Worm (Caenorhabditis elegans) whole organism, L1 larva: Measurements from ENCODE around the gene eak-3.

Source experiments
- C16A3.4 ChIP-seq: fragments of 150-350 bp; optimal IDR thresholded peaks from 2 replicates; lab custom pipeline; 2014; ENCODE audit warnings: missing biosample characterization, missing genetic modification characterization
- F16B12.6 ChIP-seq: fragments of 150-350 bp; optimal IDR thresholded peaks from 2 replicates; lab custom pipeline; 2014; ENCODE audit warnings: missing biosample characterization, missing genetic modification characterization
- alr-1 ChIP-seq: fragments of 200-800 bp; sonication (Bioruptor generic); optimal IDR thresholded peaks from 2 replicates; lab custom pipeline; 2018; ENCODE audit warnings: borderline replicate concordance, mild to moderate bottlenecking, missing genetic modification characterization, missing compliant biosample characterization
- aly-2 ChIP-seq: fragments of 150-350 bp; optimal IDR thresholded peaks from 2 replicates; lab custom pipeline; 2014; ENCODE audit warnings: missing biosample characterization, missing genetic modification characterization
- blmp-1 ChIP-seq: fragments of 150-350 bp; optimal IDR thresholded peaks from 2 replicates; lab custom pipeline; 2014; ENCODE audit warnings: missing biosample characterization, missing genetic modification characterization
- ceh-82 ChIP-seq, 3 experiments: fragments of 150-350 bp in 1 of 3; sonication (generic microtip) in 2 of 3; optimal IDR thresholded peaks; 2 replicates each; lab custom pipeline; 2014 to 2017; ENCODE audit warnings: missing biosample characterization in 3 of 3, missing genetic modification characterization in 3 of 3
- dpl-1 ChIP-seq, 3 experiments: fragments of 150-350 bp in 2 of 3; sonication (generic microtip) in 1 of 3; optimal IDR thresholded peaks; 2 replicates each; lab custom pipeline; 2014 to 2017; ENCODE audit warnings: missing biosample characterization in 3 of 3, missing genetic modification characterization in 3 of 3, missing genetic modification reagents in 3 of 3
- efl-1 ChIP-seq, 4 experiments: fragments of 150-350 bp; optimal IDR thresholded peaks in 3 of 4; peaks in 1 of 4; 1 replicate in 1 of 4; 2 replicates in 3 of 4; lab custom pipeline; 2014; ENCODE audit warnings: missing biosample characterization in 2 of 4, missing genetic modification characterization in 2 of 4, missing genetic modification reagents in 2 of 4
- efl-3 ChIP-seq: fragments of 200-800 bp; sonication (Bioruptor generic); optimal IDR thresholded peaks from 2 replicates; lab custom pipeline; 2018; ENCODE audit warnings: mild to moderate bottlenecking, missing genetic modification characterization, missing compliant biosample characterization
- elt-2 ChIP-seq: sonication (generic microtip); optimal IDR thresholded peaks from 2 replicates; lab custom pipeline; 2016; ENCODE audit warnings: missing genetic modification characterization, mild to moderate bottlenecking, inconsistent platforms, missing compliant biosample characterization, missing genetic modification reagents
- fkh-10 ChIP-seq: sonication (generic microtip); optimal IDR thresholded peaks from 2 replicates; lab custom pipeline; 2017; ENCODE audit warnings: missing biosample characterization, missing genetic modification reagents, missing genetic modification characterization
- fkh-4 ChIP-seq: sonication (generic microtip); optimal IDR thresholded peaks from 2 replicates; lab custom pipeline; 2016; ENCODE audit warnings: missing compliant biosample characterization, missing genetic modification characterization, borderline replicate concordance
- grh-1 ChIP-seq: fragments of 200-800 bp; sonication (Bioruptor generic); IDR thresholded peaks from 2 replicates; pipeline ENCODE4 v1.3.6; 2022; ENCODE audit warnings: missing genetic modification reagents, missing genetic modification characterization, missing compliant biosample characterization
- hlh-17 ChIP-seq: fragments of 200-800 bp; sonication (Bioruptor generic); optimal IDR thresholded peaks from 2 replicates; lab custom pipeline; 2018; ENCODE audit warnings: missing genetic modification characterization, mild to moderate bottlenecking, missing compliant biosample characterization, moderate library complexity, borderline replicate concordance
- isw-1 ChIP-seq: fragments of 200-800 bp; sonication (Bioruptor generic); IDR thresholded peaks from 2 replicates; pipeline ENCODE4 v1.3.6; 2022; ENCODE audit warnings: missing genetic modification characterization, missing compliant biosample characterization
- jun-1 ChIP-seq: fragments of 150-350 bp; optimal IDR thresholded peaks from 2 replicates; lab custom pipeline; 2014; ENCODE audit warnings: missing biosample characterization, missing genetic modification reagents, missing genetic modification characterization
- lin-13 ChIP-seq: fragments of 150-350 bp; optimal IDR thresholded peaks from 2 replicates; lab custom pipeline; 2014; ENCODE audit warnings: missing biosample characterization, missing genetic modification reagents, missing genetic modification characterization
- lin-14 ChIP-seq: fragments of 200-800 bp; sonication (Bioruptor generic); optimal IDR thresholded peaks from 2 replicates; lab custom pipeline; 2018; ENCODE audit warnings: mild to moderate bottlenecking, missing genetic modification characterization, moderate library complexity, missing compliant biosample characterization
- lin-15B ChIP-seq: fragments of 150-350 bp; sonication (generic microtip); optimal IDR thresholded peaks from 3 replicates; lab custom pipeline; 2014; ENCODE audit warnings: missing biosample characterization, missing genetic modification characterization
- lin-35 ChIP-seq, 2 experiments: fragments of 150-350 bp; optimal IDR thresholded peaks; 2 replicates each; lab custom pipeline; 2014; ENCODE audit warnings: missing biosample characterization in 2 of 2, missing genetic modification characterization in 2 of 2, missing genetic modification reagents in 2 of 2
- lir-3 ChIP-seq: sonication (generic microtip); optimal IDR thresholded peaks from 2 replicates; lab custom pipeline; 2016; ENCODE audit warnings: mild to moderate bottlenecking, missing genetic modification characterization, moderate library complexity, missing compliant biosample characterization; ENCODE audit not compliant: poor library complexity
- lsy-2 ChIP-seq, 2 experiments: fragments of 150-350 bp; optimal IDR thresholded peaks; 2 replicates each; lab custom pipeline; 2014; ENCODE audit warnings: missing biosample characterization in 2 of 2, missing genetic modification characterization in 2 of 2
- mdl-1 ChIP-seq, 2 experiments: fragments of 150-350 bp; optimal IDR thresholded peaks; 2 replicates each; lab custom pipeline; 2014 to 2017; ENCODE audit warnings: missing biosample characterization in 2 of 2, missing genetic modification characterization in 2 of 2, inconsistent platforms in 1 of 2
- mef-2 ChIP-seq: fragments of 150-350 bp; optimal IDR thresholded peaks from 2 replicates; lab custom pipeline; 2014; ENCODE audit warnings: missing biosample characterization, missing genetic modification characterization
- mep-1 ChIP-seq: fragments of 150-350 bp; optimal IDR thresholded peaks from 2 replicates; lab custom pipeline; 2014; ENCODE audit warnings: missing biosample characterization, missing genetic modification characterization
- nhr-11 ChIP-seq: fragments of 150-350 bp; optimal IDR thresholded peaks from 2 replicates; lab custom pipeline; 2014; ENCODE audit warnings: missing biosample characterization, missing genetic modification characterization
- nhr-19 ChIP-seq: fragments of 200-800 bp; sonication (Bioruptor generic); conservative IDR thresholded peaks from 2 replicates; pipeline ENCODE4 v1.3.6; 2022; ENCODE audit warnings: missing genetic modification characterization, missing compliant biosample characterization
- nhr-20 ChIP-seq: sonication (generic microtip); optimal IDR thresholded peaks from 2 replicates; lab custom pipeline; 2016; ENCODE audit warnings: mild to moderate bottlenecking, missing genetic modification characterization, missing compliant biosample characterization
- nhr-237 ChIP-seq: fragments of 150-350 bp; optimal IDR thresholded peaks from 2 replicates; lab custom pipeline; 2014; ENCODE audit warnings: missing biosample characterization, missing genetic modification characterization
- nhr-47 ChIP-seq: sonication (generic microtip); optimal IDR thresholded peaks from 2 replicates; lab custom pipeline; 2016; ENCODE audit warnings: mild to moderate bottlenecking, missing genetic modification characterization, moderate library complexity, missing compliant biosample characterization
- nhr-76 ChIP-seq: sonication (generic microtip); optimal IDR thresholded peaks from 2 replicates; lab custom pipeline; 2017; ENCODE audit warnings: missing biosample characterization, missing genetic modification characterization
- nhr-85 ChIP-seq: sonication (generic microtip); peaks from one replicate; lab custom pipeline; 2016; ENCODE audit warnings: missing genetic modification characterization, inconsistent platforms, missing compliant biosample characterization
- nhr-90 ChIP-seq: sonication (generic microtip); optimal IDR thresholded peaks from 2 replicates; lab custom pipeline; 2016; ENCODE audit warnings: mild to moderate bottlenecking, missing genetic modification characterization, missing compliant biosample characterization; ENCODE audit not compliant: poor library complexity
- pax-3 ChIP-seq: fragments of 200-800 bp; sonication (Bioruptor generic); optimal IDR thresholded peaks from 2 replicates; lab custom pipeline; 2018; ENCODE audit warnings: mild to moderate bottlenecking, missing genetic modification characterization, moderate library complexity, missing compliant biosample characterization
- pqm-1 ChIP-seq: sonication (generic microtip); optimal IDR thresholded peaks from 3 replicates; lab custom pipeline; 2017; ENCODE audit warnings: missing biosample characterization, missing genetic modification characterization
- rnt-1 ChIP-seq: sonication (generic microtip); optimal IDR thresholded peaks from 2 replicates; lab custom pipeline; 2016; ENCODE audit warnings: mild to moderate bottlenecking, missing genetic modification characterization, moderate library complexity, missing compliant biosample characterization
- skn-1 ChIP-seq: fragments of 150-350 bp; optimal IDR thresholded peaks from 2 replicates; lab custom pipeline; 2014; ENCODE audit warnings: missing biosample characterization, missing genetic modification characterization
- snu-23 ChIP-seq: sonication (generic microtip); optimal IDR thresholded peaks from 2 replicates; lab custom pipeline; 2016; ENCODE audit warnings: missing genetic modification characterization, missing compliant biosample characterization
- sptf-1 ChIP-seq: fragments of 150-350 bp; optimal IDR thresholded peaks from 2 replicates; lab custom pipeline; 2014; ENCODE audit warnings: missing biosample characterization, missing genetic modification characterization
- swsn-7 ChIP-seq: sonication (generic microtip); optimal IDR thresholded peaks from 2 replicates; lab custom pipeline; 2016; ENCODE audit warnings: missing genetic modification characterization, missing compliant biosample characterization
- unc-130 ChIP-seq: fragments of 150-350 bp; optimal IDR thresholded peaks from 2 replicates; lab custom pipeline; 2017; ENCODE audit warnings: missing biosample characterization, missing genetic modification characterization, inconsistent platforms
- unc-30 ChIP-seq: sonication (generic microtip); optimal IDR thresholded peaks from 2 replicates; lab custom pipeline; 2017; ENCODE audit warnings: missing biosample characterization, missing genetic modification characterization
- vab-15 ChIP-seq: sonication (generic microtip); optimal IDR thresholded peaks from 2 replicates; lab custom pipeline; 2017; ENCODE audit warnings: missing genotype, mild to moderate bottlenecking, missing genetic modification characterization, missing compliant biosample characterization
- xbp-1 ChIP-seq: sonication (generic microtip); optimal IDR thresholded peaks from 2 replicates; lab custom pipeline; 2016; ENCODE audit warnings: missing genetic modification characterization, missing compliant biosample characterization
- zip-4 ChIP-seq: fragments of 200-800 bp; sonication (Bioruptor generic); optimal IDR thresholded peaks from 2 replicates; lab custom pipeline; 2018; ENCODE audit warnings: mild to moderate bottlenecking, missing genetic modification characterization, moderate library complexity, missing compliant biosample characterization
- ztf-11 ChIP-seq, 2 experiments: sonication (generic microtip); optimal IDR thresholded peaks; 2 replicates each; lab custom pipeline; 2016 to 2017; ENCODE audit warnings: missing genetic modification characterization in 2 of 2, missing biosample characterization in 1 of 2, missing compliant biosample characterization in 1 of 2

Gene eak-3

DNA sequence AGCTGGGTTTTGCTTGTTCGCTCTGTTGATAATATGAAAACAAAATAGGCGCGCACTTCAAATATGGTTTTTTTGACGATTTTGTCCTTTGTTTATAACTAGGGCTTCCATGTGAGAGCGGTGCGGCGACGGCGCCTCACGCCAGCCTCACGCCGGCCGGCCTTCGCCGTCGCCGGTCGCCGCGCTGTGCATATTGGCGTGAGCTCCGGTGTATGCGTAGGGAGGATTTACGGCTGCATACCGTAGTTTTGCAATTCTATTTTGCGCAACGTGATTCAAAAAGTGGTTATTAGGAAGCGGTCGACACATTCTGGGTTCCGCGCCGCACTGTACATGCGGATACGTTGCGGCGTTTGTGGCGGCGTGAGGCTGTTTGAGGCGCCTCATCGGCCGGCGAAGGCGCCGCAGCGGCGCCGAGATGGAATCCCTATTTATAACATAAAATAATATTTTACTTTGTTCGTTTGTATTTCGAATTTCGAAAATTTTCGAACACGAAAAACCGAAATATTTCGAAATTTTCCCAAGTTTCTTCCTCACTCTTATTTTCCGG, 37.8 kb upstream of the eak-3 start:
- TF ChIP-seq elt-2 (tag; lab: Kevin White, UChicago) (no peak), hlh-17 (GFP tag; lab: Kevin White, UChicago) (no peak), pqm-1 (tag; lab: Kevin White, UChicago) (no peak), vab-15 (tag; lab: Kevin White, UChicago) (no peak), nhr-11 (tag; lab: Kevin White, UChicago) (no peak), swsn-7 (tag; lab: Kevin White, UChicago) (no peak), grh-1 (GFP tag; lab: Robert Waterston, UW) (no peak), nhr-90 (no peak), nhr-85 (tag; lab: Kevin White, UChicago) (no peak), nhr-76 (tag; lab: Kevin White, UChicago) (no peak), aly-2 (tag; lab: Kevin White, UChicago) (no peak), nhr-237 (tag; lab: Kevin White, UChicago) (no peak), sptf-1 (no peak), zip-4 (no peak), C16A3.4 (tag; lab: Kevin White, UChicago) (no peak), snu-23 (no peak), fkh-4 (tag; lab: Kevin White, UChicago) (no peak), nhr-19 (GFP tag; lab: Robert Waterston, UW) (no peak), nhr-47 (tag; lab: Kevin White, UChicago) (no peak)

DNA sequence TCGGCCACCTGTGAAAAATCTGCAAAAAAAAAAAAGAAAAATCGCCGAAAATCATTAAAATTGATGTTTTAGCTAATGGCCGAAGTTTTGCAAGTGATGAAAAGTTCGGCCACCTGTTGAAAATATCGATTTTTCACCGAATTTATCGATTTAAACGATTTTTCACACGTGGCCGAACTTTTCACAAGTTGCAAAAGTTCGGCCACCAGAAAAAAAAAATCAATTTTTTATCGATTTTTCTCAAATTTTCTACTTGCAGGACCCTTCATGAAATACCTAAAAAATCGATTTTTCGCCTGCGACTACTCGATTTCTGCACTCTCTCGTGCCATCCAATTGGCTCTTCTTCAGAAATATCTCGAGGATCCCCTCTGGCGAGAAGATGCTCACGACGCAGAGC, 34.3 kb upstream of the eak-3 start:
- TF ChIP-seq ztf-11 (tag; optimal IDR thresholded peaks at IDR 0.05; lab: Kevin White, UChicago) (no peak), nhr-19 (GFP tag; lab: Robert Waterston, UW) (no peak), fkh-10 (GFP tag; lab: Kevin White, UChicago) (no peak), alr-1 (tag; lab: Kevin White, UChicago) (no peak), nhr-20 (no peak), lin-14 (no peak), blmp-1 (no peak), hlh-17 (GFP tag; lab: Kevin White, UChicago) (no peak), lir-3 (tag; lab: Kevin White, UChicago) (no peak), mef-2 (tag; lab: Kevin White, UChicago) (no peak), isw-1 (GFP tag; lab: Robert Waterston, UW) (no peak), unc-30 (no peak)

DNA sequence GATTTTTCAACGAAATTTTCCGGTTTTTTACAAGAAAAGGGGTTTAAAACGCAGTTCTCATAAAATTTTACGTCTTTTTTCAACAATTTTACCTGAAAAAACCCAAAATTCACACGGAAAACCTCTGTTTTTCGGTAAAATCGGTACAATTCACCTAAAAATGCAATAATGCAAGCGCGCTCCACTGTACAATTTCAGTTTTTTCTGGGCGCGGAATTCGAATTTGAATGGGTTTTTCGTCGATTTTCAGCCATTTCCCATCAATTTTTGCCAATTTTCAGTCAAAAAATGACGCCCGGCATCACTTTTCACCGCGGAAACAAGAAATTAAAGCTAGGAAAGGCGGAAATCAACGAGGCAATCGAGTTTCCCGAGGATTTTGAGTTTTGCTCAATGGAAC, 31.5 kb upstream of the eak-3 start, which contains the start of gene orc-3:
Gene orc-3, plus strand, starts transcription at position 282 of the 400 bp plus-strand sequence.
- peak; percentile 1 for TF ChIP-seq unc-130
- TF ChIP-seq snu-23 = peak; percentile 38
- peak; percentile 55 for TF ChIP-seq mep-1 (tag; lab: Kevin White, UChicago)
- peak; percentile 78 for TF ChIP-seq nhr-85 (tag; lab: Kevin White, UChicago)
- peak; percentile 64 for TF ChIP-seq rnt-1 (tag; lab: Kevin White, UChicago)
- no peak for TF ChIP-seq swsn-7 (tag; lab: Kevin White, UChicago)
- TF ChIP-seq lin-13 (GFP tag; lab: Kevin White, UChicago) = peak; percentile 8
- TF ChIP-seq dpl-1 (GFP tag; optimal IDR thresholded peaks at IDR 0.05; lab: Kevin White, UChicago) = peak; percentile 86 to 92 (median 90)
- TF ChIP-seq zip-4 = no peak
- peak in 2 of 3 experiments; percentile 8 to 36 for TF ChIP-seq ceh-82 (tag; optimal IDR thresholded peaks at IDR 0.05; lab: Kevin White, UChicago)
- peak; percentile 9 for TF ChIP-seq xbp-1
- no peak for TF ChIP-seq aly-2 (tag; lab: Kevin White, UChicago)
- TF ChIP-seq C16A3.4 (tag; lab: Kevin White, UChicago) = peak; percentile 47
- TF ChIP-seq efl-3 (GFP tag; lab: Kevin White, UChicago) = no peak
- TF ChIP-seq pax-3 = no peak
- TF ChIP-seq unc-30 = no peak
- no peak for TF ChIP-seq hlh-17 (GFP tag; lab: Kevin White, UChicago)
- TF ChIP-seq lin-15B = peak; percentile 30
- no peak for TF ChIP-seq lir-3 (tag; lab: Kevin White, UChicago)
- peak; percentile 64 for TF ChIP-seq skn-1
- TF ChIP-seq efl-1 (optimal IDR thresholded peaks at IDR 0.05; lab: Kevin White, UChicago) = peak; percentile 69 to 92
- peak; percentile 93 to 99 for TF ChIP-seq efl-1 (GFP tag; optimal IDR thresholded peaks at IDR 0.05 in 1 of 2; lab: Kevin White, UChicago)
- TF ChIP-seq lin-35 (GFP tag; optimal IDR thresholded peaks at IDR 0.05; lab: Kevin White, UChicago) = peak; percentile 88 to 95
- TF ChIP-seq F16B12.6 = peak; percentile 62
- peak; percentile 20 to 68 for TF ChIP-seq lsy-2 (tag; optimal IDR thresholded peaks at IDR 0.05; lab: Kevin White, UChicago)
- no peak for TF ChIP-seq mdl-1 (tag; optimal IDR thresholded peaks at IDR 0.05; lab: Kevin White, UChicago)
- no peak for TF ChIP-seq jun-1 (tag; lab: Kevin White, UChicago)
- TF ChIP-seq vab-15 (tag; lab: Kevin White, UChicago) = no peak
- peak; percentile 30 for TF ChIP-seq blmp-1
